Worm (Caenorhabditis elegans) whole organism, midembryonic: ENCODE results near the gene Y82E9BL.19.
"Not testable (repeated sequence)": the region's sequence is repeated elsewhere in the genome, so short reads cannot be mapped to it uniquely, and the experiment has no call there.

Source experiments
- T22C8.4 ChIP-seq: fragments of 200-800 bp; sonication (Bioruptor generic); IDR thresholded peaks from 2 replicates; pipeline ENCODE4 v1.3.6; 2022; ENCODE audit warnings: missing genetic modification characterization, missing compliant biosample characterization
- cog-1 ChIP-seq: sonication (generic microtip); optimal IDR thresholded peaks from 2 replicates; lab custom pipeline; 2016; ENCODE audit warnings: missing genetic modification characterization, missing compliant biosample characterization
- flt-1 ChIP-seq: fragments of 200-800 bp; sonication (Bioruptor generic); IDR thresholded peaks from 2 replicates; pipeline ENCODE4 v1.3.6; 2022; ENCODE audit warnings: missing genetic modification characterization, missing compliant biosample characterization
- klf-2 ChIP-seq: fragments of 200-800 bp; sonication (Bioruptor generic); conservative IDR thresholded peaks from 2 replicates; pipeline ENCODE4 v1.3.6; 2022; ENCODE audit warnings: missing genetic modification reagents, missing genetic modification characterization, missing compliant biosample characterization
- med-1 ChIP-seq: sonication (generic microtip); optimal IDR thresholded peaks from 2 replicates; lab custom pipeline; 2017; ENCODE audit warnings: missing genetic modification characterization, mild to moderate bottlenecking, missing compliant biosample characterization, antibody characterized with exemption, missing genetic modification reagents; ENCODE audit not compliant: insufficient read depth
- ref-1 ChIP-seq: fragments of 200-800 bp; sonication (Bioruptor generic); conservative IDR thresholded peaks from 2 replicates; pipeline ENCODE4 v1.3.6; 2022; ENCODE audit warnings: missing genetic modification reagents, missing genetic modification characterization, missing compliant biosample characterization
- tab-1 ChIP-seq: fragments of 200-800 bp; sonication (Bioruptor generic); IDR thresholded peaks from 2 replicates; pipeline ENCODE4 v1.3.6; 2022; ENCODE audit warnings: missing genetic modification characterization, missing compliant biosample characterization
- ztf-23 ChIP-seq: fragments of 200-800 bp; sonication (Bioruptor generic); IDR thresholded peaks from 2 replicates; pipeline ENCODE4 v1.3.6; 2022; ENCODE audit warnings: missing genetic modification reagents, missing genetic modification characterization, missing compliant biosample characterization
- ztf-29 ChIP-seq: fragments of 200-800 bp; sonication (Bioruptor generic); IDR thresholded peaks from 2 replicates; pipeline ENCODE4 v1.3.6; 2022; ENCODE audit warnings: missing genetic modification reagents, missing genetic modification characterization, missing compliant biosample characterization

Y82E9BL.19 gene

ce11 chrIII:1359669-1360068 lies 27.9 kb downstream of the Y82E9BL.19 start, which contains the start of gene Y82E9BR.9:
Gene Y82E9BR.9, minus strand, starts transcription at chrIII:1359769.
- TF ChIP-seq klf-2 (GFP tag; lab: Robert Waterston, UW) (no peak), tab-1 (no peak), ref-1 (GFP tag; lab: Robert Waterston, UW) (no peak), med-1 (no peak), ztf-23 (no peak), ztf-29 (GFP tag; lab: Robert Waterston, UW) (no peak), flt-1 (no peak), T22C8.4 (GFP tag; lab: Robert Waterston, UW) (no peak), cog-1 (no peak)

DNA sequence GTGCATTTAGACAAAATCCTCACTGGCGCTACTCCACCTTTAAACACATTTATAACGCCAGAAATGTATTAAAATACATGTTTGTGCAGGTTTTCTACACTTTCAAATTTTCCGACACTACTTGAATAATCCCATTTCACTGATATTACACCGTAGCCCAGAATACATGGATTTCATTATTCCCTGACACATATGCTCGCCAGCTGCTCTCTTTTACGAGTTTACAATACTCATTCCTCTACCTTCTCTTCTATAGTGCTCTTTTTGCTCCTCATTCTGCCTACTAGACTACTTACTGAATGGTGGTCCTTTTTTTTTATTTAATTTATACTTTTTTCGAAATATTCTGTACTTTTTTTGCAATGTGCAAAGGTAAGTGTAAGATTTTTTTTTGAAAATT lies 40.7 kb downstream of the Y82E9BL.19 start:
- no peak for TF ChIP-seq ref-1 (GFP tag; lab: Robert Waterston, UW)
- TF ChIP-seq med-1, result no peak
- TF ChIP-seq flt-1, result no peak
- TF ChIP-seq klf-2 (GFP tag; lab: Robert Waterston, UW), result no peak
- no peak for TF ChIP-seq T22C8.4 (GFP tag; lab: Robert Waterston, UW)
- no peak for TF ChIP-seq cog-1
- no peak for TF ChIP-seq ztf-23
- no peak for TF ChIP-seq tab-1
- no peak for TF ChIP-seq ztf-29 (GFP tag; lab: Robert Waterston, UW)

DNA sequence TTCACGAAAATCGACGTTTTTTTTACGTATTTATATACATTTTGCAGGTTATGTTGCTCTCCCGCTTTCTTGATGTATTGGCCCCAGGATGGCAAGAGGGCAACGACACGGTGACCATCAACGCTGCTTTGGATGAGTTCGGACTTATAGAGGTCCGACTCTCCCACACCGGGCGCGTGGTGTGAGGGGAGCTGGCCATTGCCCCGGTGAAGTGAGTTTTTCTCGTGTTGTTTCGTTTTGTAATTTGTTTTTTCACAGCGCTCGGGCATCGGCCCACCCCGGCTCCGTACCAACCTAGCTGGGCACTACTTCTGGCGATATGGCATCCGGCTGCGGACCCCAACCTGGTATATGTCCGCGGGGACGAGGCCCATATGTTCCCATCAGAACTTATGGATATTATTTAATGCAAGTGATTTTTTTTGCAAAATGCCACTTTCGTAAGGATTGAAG lies 42.6 kb downstream of the Y82E9BL.19 start, which contains the start of gene Y82E9BR.20:
TSS of gene Y82E9BR.20 (plus strand) at position 51 of the 453 bp plus-strand sequence.
- TF ChIP-seq ztf-23, result no peak
- no peak for TF ChIP-seq tab-1
- TF ChIP-seq med-1, result no peak
- no peak for TF ChIP-seq ref-1 (GFP tag; lab: Robert Waterston, UW)
- no peak for TF ChIP-seq klf-2 (GFP tag; lab: Robert Waterston, UW)
- TF ChIP-seq cog-1, result no peak
- TF ChIP-seq flt-1, result no peak
- TF ChIP-seq ztf-29 (GFP tag; lab: Robert Waterston, UW), result no peak

- not testable (repeated sequence) for TF ChIP-seq ref-1 (GFP tag; lab: Robert Waterston, UW); cog-1; tab-1
These were observed 43.7 kb downstream of the Y82E9BL.19 start, which contains the start of gene Y82E9BR.10 for ce11 chrIII:1375491-1375890. Gene Y82E9BR.10, minus strand, starts transcription at chrIII:1375591.

DNA sequence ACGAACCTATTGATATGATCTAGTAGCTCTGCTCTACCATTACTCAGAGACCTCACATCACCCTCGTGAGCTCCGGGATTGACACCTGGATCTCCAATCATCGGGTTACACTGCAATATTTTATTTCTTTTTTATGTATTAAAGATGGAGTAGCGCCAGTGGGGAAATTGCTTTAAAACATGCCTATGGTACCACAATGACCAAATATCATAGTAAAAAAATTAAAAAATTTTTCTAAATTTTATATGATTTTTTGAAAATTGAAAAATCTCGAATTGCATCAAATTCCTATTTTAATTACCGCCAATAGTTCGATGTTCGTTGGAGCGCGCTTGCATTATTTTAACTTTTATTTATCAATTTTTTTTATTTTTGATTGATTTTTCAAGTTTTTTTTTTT lies 46.1 kb downstream of the Y82E9BL.19 start, which contains the start of gene pals-40:
TSS of gene pals-40 (minus strand) at position 101 of the 400 bp plus-strand sequence.
- TF ChIP-seq T22C8.4 (GFP tag; lab: Robert Waterston, UW); ztf-29 (GFP tag; lab: Robert Waterston, UW); med-1: not testable (repeated sequence)

ce11 chrIII:1380535-1381274 lies 48.9 kb downstream of the Y82E9BL.19 start, which contains the start of the genes pals-21 and Y82E9BR.6:
Gene pals-21, minus strand, starts transcription at chrIII:1380635.
Gene Y82E9BR.6, plus strand, starts transcription at chrIII:1381224.
- TF ChIP-seq flt-1 (no peak), ztf-23 (no peak), med-1 (no peak), T22C8.4 (GFP tag; lab: Robert Waterston, UW) (no peak), cog-1 (no peak), ztf-29 (GFP tag; lab: Robert Waterston, UW) (no peak), tab-1 (no peak), klf-2 (GFP tag; lab: Robert Waterston, UW) (no peak)
